Worm (Caenorhabditis elegans) whole organism, L4 larva: Measurements from ENCODE around the gene Y105C5A.1274.
"Not testable (repeated sequence)": the region's sequence is repeated elsewhere in the genome, so short reads cannot be mapped to it uniquely, and the experiment has no call there.

Experiments
- hlh-30 ChIP-seq: sonication (generic microtip); optimal IDR thresholded peaks from 2 replicates; lab custom pipeline; 2017; ENCODE audit warnings: antibody characterized with exemption, mild to moderate bottlenecking, missing genetic modification characterization, missing compliant biosample characterization; ENCODE audit not compliant: insufficient read depth
- lin-15B ChIP-seq: fragments of 150-350 bp; sonication (generic microtip); optimal IDR thresholded peaks from 3 replicates; lab custom pipeline; 2014; ENCODE audit warnings: missing biosample characterization, missing genetic modification characterization
- nhr-25 ChIP-seq: sonication (generic microtip); optimal IDR thresholded peaks from 2 replicates; lab custom pipeline; 2017; ENCODE audit warnings: missing genetic modification characterization, mild to moderate bottlenecking, missing compliant biosample characterization, antibody characterized with exemption, moderate library complexity, borderline replicate concordance; ENCODE audit not compliant: insufficient read depth
- spr-3 ChIP-seq: fragments of 200-800 bp; sonication (Bioruptor generic); optimal IDR thresholded peaks from 2 replicates; lab custom pipeline; 2018; ENCODE audit warnings: mild to moderate bottlenecking, missing genetic modification characterization, missing compliant biosample characterization

- TF ChIP-seq nhr-25 (tag; lab: Kevin White, UChicago); lin-15B (tag; lab: Kevin White, UChicago); spr-3 (GFP tag; lab: Kevin White, UChicago); hlh-30: not testable (repeated sequence)
Measured at ce11 chrIV:15681445-15681844, 46.9 kb downstream of the Y105C5A.1274 start, which contains the start of gene Y105C5A.26.
